Worm (Caenorhabditis elegans): ENCODE measurements around the gene eif-2Bdelta.

eif-2Bdelta gene

DNA sequence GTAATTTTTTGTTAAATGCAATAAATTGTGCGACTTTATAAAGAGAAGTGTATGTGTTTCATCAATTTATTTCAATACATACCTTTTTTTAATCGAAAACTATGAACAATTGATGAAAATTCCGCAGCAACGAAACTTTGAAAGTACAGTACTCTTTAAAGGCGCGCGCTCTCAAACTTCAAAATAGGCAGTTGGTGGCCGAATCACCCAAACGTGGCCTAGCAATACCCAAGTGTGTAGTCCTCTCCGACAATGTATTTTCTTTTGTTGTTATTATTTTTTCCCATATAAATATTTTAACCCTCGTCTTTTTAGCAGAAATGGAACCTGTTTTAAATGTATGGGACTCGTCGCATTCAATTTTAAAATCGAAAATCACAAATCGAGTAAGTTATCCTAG lies 22.9 kb downstream of the eif-2Bdelta start, which contains the start of gene C50F4.4 (continued):
- TF ChIP-seq F39B2.1 (GFP tag; IDR thresholded peaks at IDR 0.05) (no peak), K11D2.4 (GFP tag; IDR thresholded peaks at IDR 0.05) (peak; percentile 58; the same call in 1 of the 2 replicates), nhr-179 (tag; optimal IDR thresholded peaks at IDR 0.05) (no peak), snpc-1.3 (tag; optimal IDR thresholded peaks at IDR 0.05; ENCODE audit: insufficient read depth) (no peak), tlf-1 (GFP tag; optimal IDR thresholded peaks at IDR 0.05) (no peak), unc-62 (GFP tag; optimal IDR thresholded peaks at IDR 0.05) (no peak), lin-40 (tag; optimal IDR thresholded peaks at IDR 0.05) (no peak), egl-44 (GFP tag; IDR thresholded peaks at IDR 0.05) (no peak), nfyb-1 (GFP tag; IDR thresholded peaks at IDR 0.05) (no peak), F57A8.1 (GFP tag; optimal IDR thresholded peaks at IDR 0.05) (no peak), C17E4.6 (GFP tag; IDR thresholded peaks at IDR 0.05) (no peak), hmg-20 (GFP tag; IDR thresholded peaks at IDR 0.05) (no peak), attf-3 (GFP tag; conservative IDR thresholded peaks at IDR 0.05) (no peak), ztf-18 (tag; optimal IDR thresholded peaks at IDR 0.05) (peak; percentile 33), T26A5.8 (tag; optimal IDR thresholded peaks at IDR 0.05) (no peak), ztf-6 (GFP tag; IDR thresholded peaks at IDR 0.05) (no peak), snpc-1.1 (tag; optimal IDR thresholded peaks at IDR 0.05; ENCODE audit: insufficient read depth) (no peak), hrde-1 (tag; optimal IDR thresholded peaks at IDR 0.05; ENCODE audit: borderline replicate concordance) (no peak), athp-1 (tag; optimal IDR thresholded peaks at IDR 0.05) (no peak), rpc-1 (optimal IDR thresholded peaks at IDR 0.05) (no peak), rpc-1 (tag; optimal IDR thresholded peaks at IDR 0.05) (no peak), nhr-27 (tag; optimal IDR thresholded peaks at IDR 0.05) (no peak), Y67H2A.10 (GFP tag; conservative IDR thresholded peaks at IDR 0.05) (no peak), T07F8.4 (tag; optimal IDR thresholded peaks at IDR 0.05) (no peak), die-1 (tag; optimal IDR thresholded peaks at IDR 0.05) (no peak), nhr-90 (tag; optimal IDR thresholded peaks at IDR 0.05) (no peak), B0336.3 (GFP tag; IDR thresholded peaks at IDR 0.05) (no peak), sptf-2 (GFP tag; optimal IDR thresholded peaks at IDR 0.05) (no peak), ztf-28 (GFP tag; IDR thresholded peaks at IDR 0.05) (no peak), B0261.1 (tag; optimal IDR thresholded peaks at IDR 0.05) (no peak), tbp1 (GFP tag; optimal IDR thresholded peaks at IDR 0.05) (no peak), dox-1 (GFP tag; IDR thresholded peaks at IDR 0.05) (peak; percentile 71), F37B4.10 (GFP tag; IDR thresholded peaks at IDR 0.05) (no peak), Y79H2A.3 (GFP tag; conservative IDR thresholded peaks at IDR 0.05) (0 out of 2 replicates have a peak, but pooled peaks have one; percentile 18), dpl-1 (GFP tag; optimal IDR thresholded peaks at IDR 0.05) (peak; percentile 17), aptf-2 (GFP tag; conservative IDR thresholded peaks at IDR 0.05) (no peak), nfya-2 (GFP tag; IDR thresholded peaks at IDR 0.05) (no peak), B0035.1 (tag; optimal IDR thresholded peaks at IDR 0.05) (no peak), ekl-4 (GFP tag; IDR thresholded peaks at IDR 0.05) (no peak), snpc-4 (GFP tag; optimal IDR thresholded peaks at IDR 0.05) (no peak), snpc-4 (tag; optimal IDR thresholded peaks at IDR 0.05) (peak in 2 of 4 experiments; percentile 3 to 27), ztf-3 (GFP tag; optimal IDR thresholded peaks at IDR 0.05) (no peak), atf-7 (tag; optimal IDR thresholded peaks at IDR 0.05) (no peak), madf-6 (GFP tag; IDR thresholded peaks at IDR 0.05) (peak; percentile 85), F33H1.4 (GFP tag; IDR thresholded peaks at IDR 0.05) (no peak), Y56A3A.18 (GFP tag; IDR thresholded peaks at IDR 0.05) (no peak), ztf-25 (GFP tag; IDR thresholded peaks at IDR 0.05) (no peak), Y53G8AR.9 (GFP tag; conservative IDR thresholded peaks at IDR 0.05) (no peak), F23B12.7 (tag; optimal IDR thresholded peaks at IDR 0.05; ENCODE audit: insufficient read depth) (no peak), lin-54 (GFP tag; optimal IDR thresholded peaks at IDR 0.05) (no peak)
